Fruit fly (Drosophila melanogaster) whole organism, embryonic: ENCODE results near the gene Ugt316A1.

ENCODE experiments used
- Adf1 ChIP-seq: fragments of 200-800 bp; sonication (Bioruptor generic); IDR thresholded peaks from 2 replicates; pipeline ENCODE4 v1.3.6; 2022; ENCODE audit warnings: missing biosample characterization, missing genetic modification characterization
- BEAF-32 ChIP-seq: fragments of 200-800 bp; sonication (Bioruptor generic); optimal IDR thresholded peaks from 3 replicates; lab custom pipeline; 2017; ENCODE audit warnings: missing biosample characterization, missing genetic modification characterization, mild to moderate bottlenecking, moderate library complexity, missing genetic modification reagents
- Blimp-1 ChIP-seq: fragments of 200-800 bp; sonication (Bioruptor generic); optimal IDR thresholded peaks from 3 replicates; lab custom pipeline; 2018; ENCODE audit warnings: missing biosample characterization, missing genetic modification characterization, mild to moderate bottlenecking, moderate library complexity, missing genetic modification reagents
- BtbVII ChIP-seq: fragments of 200-800 bp; sonication (Bioruptor generic); optimal IDR thresholded peaks from 3 replicates; lab custom pipeline; 2017; ENCODE audit warnings: missing biosample characterization, mild to moderate bottlenecking, missing genetic modification characterization
- CG12769 ChIP-seq: fragments of 200-800 bp; sonication (Bioruptor generic); optimal IDR thresholded peaks from 2 replicates; lab custom pipeline; 2019; ENCODE audit warnings: missing biosample characterization, mild to moderate bottlenecking, missing genetic modification characterization, moderate library complexity
- CG18476 ChIP-seq: fragments of 200-800 bp; sonication (Bioruptor generic); optimal IDR thresholded peaks from 2 replicates; lab custom pipeline; 2016; ENCODE audit warnings: missing biosample characterization, mild to moderate bottlenecking, missing genetic modification characterization
- CG30431 ChIP-seq: fragments of 200-800 bp; sonication (Bioruptor generic); optimal IDR thresholded peaks from 2 replicates; lab custom pipeline; 2017; ENCODE audit warnings: missing biosample characterization, missing genetic modification characterization
- CG34224 ChIP-seq: fragments of 200-800 bp; sonication (Bioruptor generic); IDR thresholded peaks from 3 replicates; pipeline ENCODE4 v1.3.6; 2022; ENCODE audit warnings: missing biosample characterization, missing genetic modification characterization; ENCODE audit not compliant: partially characterized antibody
- CG5953 ChIP-seq: fragments of 200-800 bp; sonication (Bioruptor generic); IDR thresholded peaks from 2 replicates; pipeline ENCODE4 v1.3.6; 2022; ENCODE audit warnings: missing biosample characterization, missing genetic modification characterization
- CG8765 ChIP-seq: fragments of 200-800 bp; sonication (Bioruptor generic); IDR thresholded peaks from 2 replicates; pipeline ENCODE4 v1.3.6; 2022; ENCODE audit warnings: missing biosample characterization, missing genetic modification characterization
- CG9797 ChIP-seq: fragments of 200-800 bp; sonication (Bioruptor generic); optimal IDR thresholded peaks from 3 replicates; lab custom pipeline; 2018; ENCODE audit warnings: missing biosample characterization, mild to moderate bottlenecking, missing genetic modification characterization
- D19B ChIP-seq: fragments of 200-800 bp; sonication (Bioruptor generic); optimal IDR thresholded peaks from 2 replicates; lab custom pipeline; 2017; ENCODE audit warnings: missing biosample characterization, mild to moderate bottlenecking, missing genetic modification characterization
- Dip3 ChIP-seq: fragments of 200-800 bp; sonication (Bioruptor generic); optimal IDR thresholded peaks from 3 replicates; lab custom pipeline; 2016; ENCODE audit warnings: missing biosample characterization, missing genetic modification characterization
- Doc2 ChIP-seq: fragments of 200-800 bp; sonication (Bioruptor generic); IDR thresholded peaks from 2 replicates; pipeline ENCODE4 v1.3.6; 2022; ENCODE audit warnings: missing biosample characterization, missing genetic modification characterization
- Dp ChIP-seq: fragments of 200-800 bp; sonication (Bioruptor generic); optimal IDR thresholded peaks from 2 replicates; lab custom pipeline; 2018; ENCODE audit warnings: missing biosample characterization, mild to moderate bottlenecking, missing genetic modification characterization, moderate library complexity
- Fer1 ChIP-seq: fragments of 200-800 bp; sonication (Bioruptor generic); optimal IDR thresholded peaks from 2 replicates; lab custom pipeline; 2017; ENCODE audit warnings: missing biosample characterization, mild to moderate bottlenecking, missing genetic modification characterization
- Hr3 ChIP-seq: fragments of 200-800 bp; sonication (Bioruptor generic); optimal IDR thresholded peaks from 3 replicates; lab custom pipeline; 2016; ENCODE audit warnings: missing biosample characterization, missing genetic modification characterization
- Hr51 ChIP-seq, 2 experiments: fragments of 200-800 bp; sonication (Bioruptor generic); optimal IDR thresholded peaks; 2 replicates in 1 of 2; 3 replicates in 1 of 2; lab custom pipeline; 2016 to 2018; ENCODE audit warnings: missing biosample characterization in 2 of 2, missing genetic modification characterization in 2 of 2, mild to moderate bottlenecking in 1 of 2, moderate library complexity in 1 of 2
- Med ChIP-seq: fragments of 200-800 bp; sonication (Bioruptor generic); peaks from one replicate; lab custom pipeline; 2016; ENCODE audit warnings: missing biosample characterization, missing genetic modification characterization, mild to moderate bottlenecking, inconsistent platforms, moderate library complexity
- NC2α ChIP-seq: fragments of 200-800 bp; sonication (Bioruptor generic); optimal IDR thresholded peaks from 2 replicates; lab custom pipeline; 2016; ENCODE audit warnings: missing biosample characterization, missing genetic modification characterization
- Rfx ChIP-seq: fragments of 200-800 bp; sonication (Bioruptor generic); IDR thresholded peaks from 2 replicates; pipeline ENCODE4 v1.3.6; 2022; ENCODE audit warnings: missing biosample characterization, missing genetic modification characterization
- Sin3A ChIP-seq: fragments of >200 bp; optimal IDR thresholded peaks from 2 replicates; lab custom pipeline; 2018
- Sox100B ChIP-seq: fragments of 200-800 bp; sonication (Bioruptor generic); optimal IDR thresholded peaks from 3 replicates; lab custom pipeline; 2018; ENCODE audit warnings: missing biosample characterization, mild to moderate bottlenecking, missing genetic modification characterization
- Ssrp ChIP-seq: fragments of 200-800 bp; sonication (Bioruptor generic); optimal IDR thresholded peaks from 2 replicates; lab custom pipeline; 2018; ENCODE audit warnings: missing biosample characterization, mild to moderate bottlenecking, missing genetic modification characterization, moderate library complexity
- al ChIP-seq: fragments of 200-800 bp; sonication (Bioruptor generic); IDR thresholded peaks from 2 replicates; pipeline ENCODE4 v1.3.6; 2022; ENCODE audit warnings: missing biosample characterization, missing genetic modification characterization
- aop ChIP-seq: fragments of 200-800 bp; sonication (Bioruptor generic); IDR thresholded peaks from 2 replicates; pipeline ENCODE4 v1.3.6; 2022; ENCODE audit warnings: missing biosample characterization, missing genetic modification characterization
- bcd ChIP-seq: fragments of 200-800 bp; sonication (Bioruptor generic); optimal IDR thresholded peaks from 2 replicates; lab custom pipeline; 2017; ENCODE audit warnings: missing biosample characterization, mild to moderate bottlenecking, missing genetic modification characterization
- chn ChIP-seq: fragments of 200-800 bp; sonication (Bioruptor generic); optimal IDR thresholded peaks from 2 replicates; lab custom pipeline; 2016; ENCODE audit warnings: missing biosample characterization, missing genetic modification characterization
- corto ChIP-seq: fragments of 200-800 bp; sonication (Bioruptor generic); optimal IDR thresholded peaks from 2 replicates; lab custom pipeline; 2016; ENCODE audit warnings: missing biosample characterization, mild to moderate bottlenecking, missing genetic modification characterization, moderate library complexity
- dmrt99B ChIP-seq: fragments of 200-800 bp; sonication (Bioruptor generic); optimal IDR thresholded peaks from 2 replicates; lab custom pipeline; 2018; ENCODE audit warnings: missing biosample characterization, mild to moderate bottlenecking, missing genetic modification characterization, moderate library complexity
- ewg ChIP-seq: fragments of 200-800 bp; sonication (Bioruptor generic); optimal IDR thresholded peaks from 3 replicates; lab custom pipeline; 2017; ENCODE audit warnings: mild to moderate bottlenecking, missing biosample characterization, missing genetic modification reagents, missing genetic modification characterization
- eyg ChIP-seq: fragments of 200-800 bp; sonication (Bioruptor generic); optimal IDR thresholded peaks from 3 replicates; lab custom pipeline; 2016; ENCODE audit warnings: missing biosample characterization, missing genetic modification characterization
- fd96Cb ChIP-seq: fragments of 200-800 bp; sonication (Bioruptor generic); optimal IDR thresholded peaks from 2 replicates; lab custom pipeline; 2018; ENCODE audit warnings: missing biosample characterization, mild to moderate bottlenecking, missing genetic modification characterization, moderate library complexity
- gce ChIP-seq: fragments of 200-800 bp; sonication (Bioruptor generic); IDR thresholded peaks from 3 replicates; pipeline ENCODE4 v1.3.6; 2022; ENCODE audit warnings: missing biosample characterization, missing genetic modification characterization
- kay ChIP-seq: fragments of 200-800 bp; sonication (Bioruptor generic); optimal IDR thresholded peaks from 2 replicates; lab custom pipeline; 2016; ENCODE audit warnings: missing biosample characterization, missing genetic modification characterization
- lola ChIP-seq, 3 experiments: fragments of >200 bp in 2 of 3; fragments of 200-800 bp in 1 of 3; sonication (Bioruptor generic) in 1 of 3; optimal IDR thresholded peaks; 2 replicates each; lab custom pipeline; 2017 to 2019; ENCODE audit warnings: missing biosample characterization in 3 of 3, missing genetic modification characterization in 3 of 3, mild to moderate bottlenecking in 1 of 3, moderate library complexity in 1 of 3
- lov ChIP-seq, 2 experiments: fragments of 200-800 bp in 1 of 2; fragments of >200 bp in 1 of 2; sonication (Bioruptor generic) in 1 of 2; IDR thresholded peaks in 1 of 2; optimal IDR thresholded peaks in 1 of 2; 2 replicates in 1 of 2; 3 replicates in 1 of 2; pipeline versions ENCODE4 v1.3.6 to Lab custom; 2017 to 2022; ENCODE audit warnings: missing biosample characterization in 1 of 2, missing genetic modification characterization in 1 of 2
- mld ChIP-seq: fragments of 200-800 bp; sonication (Bioruptor generic); IDR thresholded peaks from 3 replicates; pipeline ENCODE4 v1.3.6; 2022; ENCODE audit warnings: missing biosample characterization, missing genetic modification characterization; ENCODE audit not compliant: partially characterized antibody
- nerfin-2 ChIP-seq: fragments of 200-800 bp; sonication (Bioruptor generic); IDR thresholded peaks from 2 replicates; pipeline ENCODE4 v1.3.6; 2022; ENCODE audit warnings: missing biosample characterization, missing genetic modification characterization; ENCODE audit not compliant: partially characterized antibody
- otp ChIP-seq: fragments of 200-800 bp; sonication (Bioruptor generic); IDR thresholded peaks from 3 replicates; pipeline ENCODE4, ENCODE4 v1.3.6; 2022; ENCODE audit warnings: missing biosample characterization, missing genetic modification characterization
- p53 ChIP-seq: fragments of 200-800 bp; sonication (Bioruptor generic); optimal IDR thresholded peaks from 2 replicates; lab custom pipeline; 2016; ENCODE audit warnings: missing biosample characterization, missing genetic modification characterization
- pan ChIP-seq, 4 experiments: fragments of >200 bp in 3 of 4; fragments of 200-800 bp in 1 of 4; sonication (Bioruptor generic) in 1 of 4; optimal IDR thresholded peaks in 3 of 4; IDR thresholded peaks in 1 of 4; 2 replicates each; pipeline versions ENCODE4 v1.3.6 to Lab custom; 2017 to 2022; ENCODE audit warnings: missing biosample characterization in 2 of 4, missing genetic modification characterization in 2 of 4, mixed read lengths in 1 of 4
- pb ChIP-seq: fragments of 200-800 bp; sonication (Bioruptor generic); optimal IDR thresholded peaks from 3 replicates; lab custom pipeline; 2016; ENCODE audit warnings: missing biosample characterization, missing genetic modification characterization
- pita ChIP-seq: fragments of 200-800 bp; sonication (Bioruptor generic); optimal IDR thresholded peaks from 2 replicates; lab custom pipeline; 2017; ENCODE audit warnings: missing biosample characterization, mild to moderate bottlenecking, missing genetic modification characterization
- sqz ChIP-seq: fragments of 200-800 bp; sonication (Bioruptor generic); optimal IDR thresholded peaks from 3 replicates; lab custom pipeline; 2018; ENCODE audit warnings: missing biosample characterization, mild to moderate bottlenecking, missing genetic modification characterization
- twi ChIP-seq: fragments of 200-800 bp; optimal IDR thresholded peaks from 2 replicates; lab custom pipeline; 2019; ENCODE audit warnings: missing biosample characterization, mild to moderate bottlenecking, missing genetic modification characterization, moderate library complexity

The Ugt316A1 gene

DNA sequence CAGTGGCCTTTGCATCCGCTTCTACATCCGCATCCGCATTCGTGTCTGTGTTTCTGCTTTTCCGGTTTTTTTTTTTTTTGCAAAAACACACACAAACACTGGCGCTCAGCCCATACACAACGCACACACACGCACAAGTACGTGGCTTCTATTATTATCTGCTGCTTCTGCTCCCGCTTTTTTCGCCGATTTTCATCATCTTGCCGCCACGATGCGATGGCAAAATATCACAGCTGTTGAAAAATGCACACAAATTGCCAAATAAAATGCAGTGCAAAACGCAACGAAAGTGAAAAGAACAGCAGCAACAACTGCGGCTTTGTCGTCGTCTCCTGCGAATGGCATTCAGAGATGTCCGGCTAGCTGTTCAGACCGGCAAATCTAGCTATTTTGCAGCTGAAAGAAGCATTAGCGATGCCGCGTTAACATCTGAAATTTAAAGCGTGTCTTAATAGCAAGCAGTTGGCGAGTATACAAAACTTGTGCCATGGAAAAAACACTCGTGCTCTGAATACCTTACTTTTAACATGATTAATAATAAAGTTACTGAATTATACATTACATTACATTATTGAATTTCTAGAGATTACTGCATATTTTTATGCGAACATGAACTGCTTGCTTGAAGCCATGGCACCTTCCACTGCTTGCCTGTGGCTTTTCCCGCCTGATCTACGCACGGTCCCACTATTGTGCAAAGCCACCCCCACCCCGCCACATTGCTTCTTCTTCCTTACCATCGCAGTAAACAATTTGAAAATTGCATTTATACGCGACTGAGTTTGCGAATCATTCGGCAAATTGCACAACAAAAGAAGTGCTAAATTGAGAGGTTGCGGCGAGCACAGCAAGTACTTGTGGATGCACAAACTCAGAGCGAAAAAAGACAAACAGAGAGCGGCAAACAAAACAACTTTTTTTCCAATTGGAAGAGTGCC is at the start of gene Ugt316A1, which contains the start of gene Sfxn2 (continued):
- TF ChIP-seq mld (GFP tag; lab: Robert Waterston, UW): no peak
- TF ChIP-seq corto (GFP tag; lab: Kevin White, UChicago): no peak
- 0 out of 3 replicates have a peak, but pooled peaks have one; percentile 28 for TF ChIP-seq gce (GFP tag; lab: Robert Waterston, UW)
- no peak for TF ChIP-seq aop (GFP tag; lab: Robert Waterston, UW)
- no peak for TF ChIP-seq Doc2 (GFP tag; lab: Robert Waterston, UW)
- no peak for TF ChIP-seq Sox100B (GFP tag; lab: Kevin White, UChicago)
- TF ChIP-seq Hr3: peak; percentile 41
- TF ChIP-seq lola (GFP tag; optimal IDR thresholded peaks at IDR 0.05; lab: Kevin White, UChicago): peak in 2 of 3 experiments; percentile 35 to 62
- no peak; the same call in 1 of the 2 replicates for TF ChIP-seq Adf1 (GFP tag; lab: Robert Waterston, UW)
- no peak for TF ChIP-seq lov (optimal IDR thresholded peaks at IDR 0.05; lab: Kevin White, UChicago)
- no peak for TF ChIP-seq lov (GFP tag; IDR thresholded peaks at IDR 0.05; lab: Robert Waterston, UW)
- TF ChIP-seq pan (optimal IDR thresholded peaks at IDR 0.05; lab: Kevin White, UChicago): no peak
- TF ChIP-seq pan (GFP tag; optimal IDR thresholded peaks at IDR 0.05 in 1 of 2, IDR thresholded peaks at IDR 0.05 in 1 of 2): peak in 1 of 2 experiments; percentile 50
- TF ChIP-seq twi (tag; lab: Kevin White, UChicago): peak; percentile 12
- TF ChIP-seq Dip3 (GFP tag; lab: Kevin White, UChicago): peak; percentile 50
- peak; percentile 87 for TF ChIP-seq Med (GFP tag; lab: Kevin White, UChicago)
- TF ChIP-seq CG34224: no peak
- peak; percentile 61 for TF ChIP-seq chn (GFP tag; lab: Kevin White, UChicago)
- no peak for TF ChIP-seq pb (GFP tag; lab: Kevin White, UChicago)
- peak in 1 of 2 experiments; percentile 28 for TF ChIP-seq Hr51 (GFP tag; optimal IDR thresholded peaks at IDR 0.05; lab: Kevin White, UChicago)
- TF ChIP-seq NC2α (GFP tag; lab: Kevin White, UChicago): no peak
- TF ChIP-seq nerfin-2: 0 out of 2 replicates have a peak, but pooled peaks have one; percentile 35
- peak; percentile 79 for TF ChIP-seq Rfx (GFP tag; lab: Robert Waterston, UW)
- TF ChIP-seq pita (GFP tag; lab: Kevin White, UChicago): peak; percentile 42
- TF ChIP-seq bcd (GFP tag; lab: Kevin White, UChicago): peak; percentile 53
- peak; percentile 97 for TF ChIP-seq Sin3A (lab: Kevin White, UChicago)
- TF ChIP-seq otp (GFP tag; lab: Robert Waterston, UW): 0 out of 3 replicates have a peak, but pooled peaks have one; percentile 19
- TF ChIP-seq CG30431 (GFP tag; lab: Kevin White, UChicago): peak; percentile 25
- TF ChIP-seq p53: peak; percentile 35
- TF ChIP-seq BEAF-32: peak; percentile 51
- TF ChIP-seq al (GFP tag; lab: Robert Waterston, UW): no peak
- TF ChIP-seq kay (GFP tag; lab: Kevin White, UChicago): peak; percentile 38
- peak; percentile 75 for TF ChIP-seq sqz
- peak; percentile 88 for TF ChIP-seq CG9797 (GFP tag; lab: Kevin White, UChicago)
- TF ChIP-seq D19B (GFP tag; lab: Kevin White, UChicago): no peak
- TF ChIP-seq BtbVII: peak; percentile 14
- peak; percentile 63 for TF ChIP-seq Dp (GFP tag; lab: Kevin White, UChicago)
- TF ChIP-seq dmrt99B (tag; lab: Kevin White, UChicago): no peak
- TF ChIP-seq Ssrp (tag; lab: Kevin White, UChicago): peak; percentile 22
- TF ChIP-seq fd96Cb (tag; lab: Kevin White, UChicago): no peak
- peak; percentile 46 for TF ChIP-seq ewg (GFP tag; lab: Kevin White, UChicago)
- peak; percentile 100 for TF ChIP-seq Blimp-1
- TF ChIP-seq eyg (GFP tag; lab: Kevin White, UChicago): no peak
- no peak for TF ChIP-seq CG18476 (GFP tag; lab: Kevin White, UChicago)
- TF ChIP-seq CG8765 (GFP tag; lab: Robert Waterston, UW): 0 out of 2 replicates have a peak, but pooled peaks have one; percentile 25
- peak; percentile 63 for TF ChIP-seq CG12769 (tag; lab: Kevin White, UChicago)
- peak; percentile 9 for TF ChIP-seq Fer1 (GFP tag; lab: Kevin White, UChicago)
- TF ChIP-seq CG5953 (GFP tag; lab: Robert Waterston, UW): no peak
